Fruit fly (Drosophila melanogaster): ENCODE results near the gene FMRFaR.

DNA sequence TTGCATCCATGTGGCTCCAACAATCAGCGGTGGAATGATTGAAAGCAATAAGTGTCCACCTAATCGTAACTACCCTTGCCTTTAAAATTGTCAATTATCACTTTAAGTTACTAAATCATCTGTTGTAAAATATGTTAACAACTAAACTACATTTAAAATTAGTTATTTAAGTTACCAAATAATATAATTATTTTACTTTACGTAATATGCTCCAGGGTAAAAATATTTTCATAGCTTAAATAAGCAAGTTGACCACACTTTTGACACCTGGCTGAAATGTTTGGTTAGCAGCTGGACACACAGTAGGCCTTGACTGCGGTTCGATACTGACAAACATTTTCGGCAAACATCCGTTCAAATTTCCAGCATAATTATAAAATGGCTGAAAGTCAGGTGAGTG, 6.6 kb upstream of the FMRFaR start, which contains the start of gene CG2113:
- TF ChIP-seq usp (GFP tag; optimal IDR thresholded peaks at IDR 0.05) (no peak), EcR (GFP tag; optimal IDR thresholded peaks at IDR 0.05) (no peak), psq (optimal IDR thresholded peaks at IDR 0.05) (no peak)
